Fruit fly (Drosophila melanogaster) whole organism, prepupa: ENCODE data around the gene MED17.

Experiments
- CG6854 ChIP-seq: fragments of 200-800 bp; sonication (Bioruptor generic); optimal IDR thresholded peaks from 2 replicates; lab custom pipeline; 2017; ENCODE audit warnings: missing biosample characterization, mild to moderate bottlenecking, missing genetic modification characterization
- Hr39 ChIP-seq: fragments of 200-800 bp; sonication (Bioruptor generic); optimal IDR thresholded peaks from 2 replicates; lab custom pipeline; 2016; ENCODE audit warnings: missing biosample characterization, missing genetic modification characterization
- Sox14 ChIP-seq: fragments of 200-800 bp; sonication (Bioruptor generic); optimal IDR thresholded peaks from 3 replicates; lab custom pipeline; 2016; ENCODE audit warnings: missing biosample characterization, missing genetic modification characterization
- Sox15 ChIP-seq: fragments of 200-800 bp; sonication (Bioruptor generic); optimal IDR thresholded peaks from 3 replicates; lab custom pipeline; 2016; ENCODE audit warnings: missing biosample characterization, missing genetic modification characterization
- salr ChIP-seq, 2 experiments: fragments of 200-800 bp; sonication (Bioruptor generic); optimal IDR thresholded peaks; 3 replicates each; lab custom pipeline; 2016 to 2018; ENCODE audit warnings: missing biosample characterization in 2 of 2, missing genetic modification characterization in 2 of 2, mild to moderate bottlenecking in 1 of 2

DNA sequence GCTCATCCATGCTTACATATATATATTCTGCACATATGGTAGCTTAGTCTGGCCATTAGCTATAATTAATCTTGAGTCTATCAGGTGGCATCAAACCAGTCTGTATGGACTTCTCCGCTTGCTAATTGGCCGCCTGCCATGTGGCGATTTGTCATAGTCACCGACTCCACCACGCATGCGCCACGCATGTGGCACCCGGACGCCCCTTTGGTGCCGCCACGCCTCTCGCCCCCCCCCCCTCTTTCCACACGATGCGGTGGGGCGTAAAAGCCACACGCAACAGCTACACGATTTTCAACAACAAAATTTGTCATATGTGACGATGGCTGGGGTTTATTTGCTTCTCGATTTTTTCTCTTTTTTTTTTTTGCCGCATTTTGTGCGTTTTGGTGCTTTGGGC, 35.2 kb upstream of the MED17 start:
- TF ChIP-seq Sox15 (GFP tag; lab: Kevin White, UChicago) (no peak), salr (GFP tag; optimal IDR thresholded peaks at IDR 0.05; lab: Kevin White, UChicago) (no peak), Sox14 (no peak), CG6854 (GFP tag; lab: Kevin White, UChicago) (no peak), Hr39 (no peak)
